Worm (Caenorhabditis elegans): ENCODE data around the gene isp-1.

Gene isp-1

DNA sequence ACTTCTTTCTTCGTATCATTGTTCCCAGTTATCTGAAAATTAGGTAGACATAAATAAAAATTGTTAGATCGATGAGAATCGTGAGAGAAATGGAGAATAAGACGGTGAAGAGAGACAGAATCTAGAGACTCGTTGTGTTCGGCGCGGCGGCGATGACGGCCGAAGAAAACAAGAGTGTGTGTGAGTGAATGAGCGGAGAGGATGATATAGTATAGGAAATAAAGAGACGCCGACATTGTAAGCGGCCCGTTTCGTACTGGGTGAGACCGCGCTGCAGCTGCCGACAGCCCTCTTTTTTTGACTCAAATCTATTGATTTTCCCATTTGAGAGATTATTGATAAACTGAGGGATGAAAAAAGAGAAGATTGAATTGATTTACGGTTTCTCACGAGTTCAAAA is 23.7 kb downstream of the isp-1 start, which contains the start of gene Y42H9AR.4 (continued):
- TF ChIP-seq zip-11 (GFP tag; IDR thresholded peaks at IDR 0.05) (no peak), rbr-2 (tag; optimal IDR thresholded peaks at IDR 0.05) (peak; percentile 29), hlh-30 (tag; optimal IDR thresholded peaks at IDR 0.05; ENCODE audit: insufficient read depth) (peak; percentile 9), mxl-3 (GFP tag; optimal IDR thresholded peaks at IDR 0.05) (peak; percentile 65), arid-1 (GFP tag; conservative IDR thresholded peaks at IDR 0.05) (0 out of 2 replicates have a peak, but pooled peaks have one; percentile 4), dmd-6 (GFP tag; IDR thresholded peaks at IDR 0.05) (no peak), R02D3.7 (tag; optimal IDR thresholded peaks at IDR 0.05) (no peak), mes-2 (tag; optimal IDR thresholded peaks at IDR 0.05; ENCODE audit: poor library complexity, severe bottlenecking) (peak; percentile 59), nhr-102 (tag; optimal IDR thresholded peaks at IDR 0.05) (no peak), unc-39 (tag; optimal IDR thresholded peaks at IDR 0.05) (no peak)

DNA sequence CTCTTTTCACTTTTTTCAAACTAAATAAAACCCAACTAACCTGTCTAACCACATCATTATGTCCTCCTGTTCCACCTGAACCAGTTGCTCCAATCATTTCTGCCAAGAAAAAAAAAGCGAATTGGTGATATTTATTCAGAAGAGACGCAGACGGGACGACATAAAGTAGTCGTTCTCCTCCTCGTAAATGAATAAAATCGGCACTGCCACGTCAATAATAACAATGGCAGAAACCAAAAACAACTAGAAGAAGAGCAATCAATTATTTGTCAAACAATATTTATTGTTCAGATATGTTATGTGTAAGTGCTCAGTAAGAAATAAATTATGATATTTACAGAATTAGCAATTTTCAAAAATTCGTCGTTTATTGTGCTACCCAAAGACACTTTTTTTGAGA is 28.4 kb downstream of the isp-1 start, which contains the start of gene rabs-5:
Gene rabs-5 (minus strand): TSS at position 101 of the 400 bp plus-strand sequence.
- TF ChIP-seq mes-2 (tag; optimal IDR thresholded peaks at IDR 0.05; ENCODE audit: poor library complexity, severe bottlenecking) (no peak), nhr-6 (tag; optimal IDR thresholded peaks at IDR 0.05) (no peak), lin-29 (GFP tag; IDR thresholded peaks at IDR 0.05) (no peak), ceh-28 (tag; optimal IDR thresholded peaks at IDR 0.05) (no peak)

DNA sequence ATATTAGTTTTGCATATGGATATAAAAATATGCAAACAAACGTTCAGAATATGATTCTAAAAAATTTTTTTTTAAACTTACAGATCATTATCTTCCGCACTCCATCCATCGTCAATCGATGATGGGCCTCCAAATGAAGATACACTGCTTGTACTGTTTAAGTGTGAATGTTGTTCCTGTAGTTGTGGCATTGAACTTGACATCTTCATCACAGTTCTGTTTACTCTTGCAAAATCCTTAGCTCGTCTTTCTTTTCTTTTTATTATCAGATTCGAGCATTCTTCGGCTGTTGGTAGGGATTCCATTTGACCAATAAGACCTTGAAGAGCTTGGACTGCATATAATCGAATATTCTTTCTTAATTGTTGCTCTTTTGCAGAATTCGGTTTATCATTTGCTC is 30.8 kb downstream of the isp-1 start:
- TF ChIP-seq rbr-2 (tag; optimal IDR thresholded peaks at IDR 0.05) (no peak), unc-62 (GFP tag; optimal IDR thresholded peaks at IDR 0.05 in 1 of 2) (peak in 1 of 2 experiments; percentile 94), unc-62 (tag; optimal IDR thresholded peaks at IDR 0.05) (no peak)

ce11 chrIV:8103196-8103595 is 32.7 kb downstream of the isp-1 start:
- peak; percentile 59; the same call in 1 of the 2 replicates for TF ChIP-seq dmd-6 (GFP tag; IDR thresholded peaks at IDR 0.05)
- peak in 1 of 2 experiments; percentile 81 for TF ChIP-seq unc-62 (GFP tag; optimal IDR thresholded peaks at IDR 0.05 in 1 of 2)
- no peak for TF ChIP-seq unc-62 (tag; optimal IDR thresholded peaks at IDR 0.05)
- peak; percentile 9 for TF ChIP-seq nhr-48 (tag; optimal IDR thresholded peaks at IDR 0.05)
- no peak for TF ChIP-seq dmd-8 (GFP tag; IDR thresholded peaks at IDR 0.05)
- peak; percentile 73 for TF ChIP-seq mxl-3 (GFP tag; optimal IDR thresholded peaks at IDR 0.05)

ce11 chrIV:8102231-8102630 is 33.6 kb downstream of the isp-1 start, which contains the start of gene Y42H9AR.5:
Y42H9AR.5 (plus strand) TSS chrIV:8102531.
- TF ChIP-seq ceh-44 (GFP tag; IDR thresholded peaks at IDR 0.05) (no peak), mxl-3 (GFP tag; optimal IDR thresholded peaks at IDR 0.05) (no peak), aha-1 (tag) (peak; percentile 12), snpc-4 (tag; optimal IDR thresholded peaks at IDR 0.05) (no peak), dmd-8 (GFP tag; IDR thresholded peaks at IDR 0.05) (no peak), mdl-1 (tag; optimal IDR thresholded peaks at IDR 0.05) (peak in 1 of 2 experiments; percentile 9)

DNA sequence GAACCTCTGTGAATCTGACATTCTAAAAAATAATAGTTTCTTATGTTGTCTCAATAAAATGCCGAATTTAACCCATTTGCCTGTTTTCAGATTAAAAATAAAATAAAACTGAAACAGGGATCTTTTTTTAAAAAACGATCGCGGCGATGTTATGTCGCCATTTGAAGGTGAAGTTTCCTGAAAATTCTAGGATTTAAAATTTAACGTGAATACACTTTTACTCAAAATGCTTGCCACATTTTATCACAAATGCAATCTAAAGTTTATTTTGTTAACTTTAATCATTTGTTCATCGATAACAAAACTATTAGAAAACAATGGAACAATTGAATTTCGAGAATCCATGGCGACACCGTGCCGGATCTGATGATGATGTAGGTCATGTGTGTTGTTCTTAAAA is 36.3 kb downstream of the isp-1 start, which contains the start of gene Y42H9AR.2:
Gene Y42H9AR.2 (plus strand): TSS at position 301 of the 400 bp plus-strand sequence.
- TF ChIP-seq T26A8.4 (GFP tag; IDR thresholded peaks at IDR 0.05) (no peak), zag-1 (tag; optimal IDR thresholded peaks at IDR 0.05) (no peak), nhr-48 (tag; optimal IDR thresholded peaks at IDR 0.05) (no peak), egl-43 (GFP tag; IDR thresholded peaks at IDR 0.05) (no peak), ceh-28 (tag; optimal IDR thresholded peaks at IDR 0.05) (no peak), ztf-7 (tag; optimal IDR thresholded peaks at IDR 0.05) (no peak), nhr-6 (tag; optimal IDR thresholded peaks at IDR 0.05) (no peak), nhr-41 (GFP tag; IDR thresholded peaks at IDR 0.05) (no peak), duxl-1 (tag; optimal IDR thresholded peaks at IDR 0.05; ENCODE audit: poor library complexity) (no peak), dmd-6 (GFP tag; IDR thresholded peaks at IDR 0.05) (no peak)

DNA sequence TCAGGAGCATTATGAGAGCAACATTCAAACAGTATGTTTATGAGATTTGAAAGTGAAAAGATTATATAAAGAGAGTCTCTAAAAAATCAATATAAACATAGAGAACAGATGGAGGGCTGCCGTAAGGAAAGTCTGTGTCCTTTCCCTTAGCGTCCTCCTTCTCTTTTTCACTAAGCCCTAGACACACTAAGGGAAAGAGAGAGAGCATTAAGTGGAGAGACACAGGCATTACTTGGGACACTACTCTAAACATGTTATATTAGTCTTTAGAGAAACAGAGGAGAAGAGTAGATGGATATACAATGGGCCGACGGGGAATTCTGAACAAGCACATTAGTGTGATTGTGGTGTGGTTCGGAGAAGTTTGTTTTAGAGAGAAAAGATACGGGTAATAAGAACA is 39.5 kb downstream of the isp-1 start:
- no peak for TF ChIP-seq madf-9 (GFP tag; conservative IDR thresholded peaks at IDR 0.05)
- TF ChIP-seq fkh-10 (GFP tag; optimal IDR thresholded peaks at IDR 0.05) = no peak
- TF ChIP-seq daf-8 (GFP tag; IDR thresholded peaks at IDR 0.05) = no peak
- no peak for TF ChIP-seq rbr-2 (tag; optimal IDR thresholded peaks at IDR 0.05)
- no peak for TF ChIP-seq mxl-2 (GFP tag; conservative IDR thresholded peaks at IDR 0.05)
- no peak for TF ChIP-seq nhr-111 (GFP tag; optimal IDR thresholded peaks at IDR 0.05)
- no peak for TF ChIP-seq mdt-29 (GFP tag; IDR thresholded peaks at IDR 0.05)
- TF ChIP-seq zfp-3 (GFP tag; conservative IDR thresholded peaks at IDR 0.05) = no peak
- no peak for TF ChIP-seq D1046.2 (GFP tag; IDR thresholded peaks at IDR 0.05)
- TF ChIP-seq lin-1 (GFP tag; IDR thresholded peaks at IDR 0.05) = no peak
- no peak for TF ChIP-seq R02D3.7 (tag; optimal IDR thresholded peaks at IDR 0.05)
- TF ChIP-seq nhr-10 (tag; optimal IDR thresholded peaks at IDR 0.05) = no peak

Data from whole organism, L4 larva.